Worm (Caenorhabditis elegans): ENCODE results near the gene pals-20.
A peak's percentile ranks its signal among the peaks of the same experiment; 100 is the strongest.

pals-20 gene

ce11 chrIII:1347539-1347938 lies 40.6 kb downstream of the pals-20 start, which contains the start of gene Y82E9BL.5:
Y82E9BL.5 (minus strand) TSS chrIII:1347639.
- TF ChIP-seq zag-1 (tag; optimal IDR thresholded peaks at IDR 0.05) = no peak
- no peak for TF ChIP-seq dpl-1 (GFP tag; optimal IDR thresholded peaks at IDR 0.05)
- TF ChIP-seq lin-14 (GFP tag; optimal IDR thresholded peaks at IDR 0.05) = no peak
- no peak for TF ChIP-seq unc-130 (tag; optimal IDR thresholded peaks at IDR 0.05)
- TF ChIP-seq nhr-19 (GFP tag; conservative IDR thresholded peaks at IDR 0.05) = no peak
- TF ChIP-seq nhr-90 (tag; optimal IDR thresholded peaks at IDR 0.05; ENCODE audit: poor library complexity) = no peak
- no peak for TF ChIP-seq F16B12.6 (tag; optimal IDR thresholded peaks at IDR 0.05)
- no peak for TF ChIP-seq hlh-17 (GFP tag; optimal IDR thresholded peaks at IDR 0.05; ENCODE audit: borderline replicate concordance)
- no peak for TF ChIP-seq snpc-4 (tag; optimal IDR thresholded peaks at IDR 0.05)
- TF ChIP-seq sptf-1 (tag; optimal IDR thresholded peaks at IDR 0.05) = no peak
- no peak for TF ChIP-seq zip-4 (GFP tag; optimal IDR thresholded peaks at IDR 0.05)
- TF ChIP-seq fkh-8 (tag; optimal IDR thresholded peaks at IDR 0.05) = no peak
- no peak for TF ChIP-seq swsn-7 (tag; optimal IDR thresholded peaks at IDR 0.05)
- no peak for TF ChIP-seq snu-23 (GFP tag; optimal IDR thresholded peaks at IDR 0.05)
- no peak for TF ChIP-seq nhr-76 (tag; optimal IDR thresholded peaks at IDR 0.05)
- no peak for TF ChIP-seq nhr-84 (tag; optimal IDR thresholded peaks at IDR 0.05)
- no peak for TF ChIP-seq lin-15B (tag; optimal IDR thresholded peaks at IDR 0.05)

- TF ChIP-seq nhr-11 (tag; optimal IDR thresholded peaks at IDR 0.05) (no peak), efl-1 (optimal IDR thresholded peaks at IDR 0.05) (no peak), efl-1 (GFP tag; optimal IDR thresholded peaks at IDR 0.05 in 1 of 2) (peak in 1 of 2 experiments; percentile 51), nhr-12 (tag; optimal IDR thresholded peaks at IDR 0.05) (no peak), isw-1 (GFP tag; IDR thresholded peaks at IDR 0.05) (no peak), zip-4 (GFP tag; optimal IDR thresholded peaks at IDR 0.05) (no peak)
Measured at ce11 chrIII:1347003-1347402, 41.1 kb downstream of the pals-20 start.

ce11 chrIII:1345694-1346093 lies 42.4 kb downstream of the pals-20 start, which contains the start of gene Y82E9BL.6:
Y82E9BL.6 (minus strand) TSS chrIII:1345794.
- TF ChIP-seq unc-130 (tag; optimal IDR thresholded peaks at IDR 0.05) = no peak
- no peak for TF ChIP-seq egl-13 (tag; optimal IDR thresholded peaks at IDR 0.05)
- TF ChIP-seq lin-35 (GFP tag; optimal IDR thresholded peaks at IDR 0.05) = no peak
- no peak for TF ChIP-seq tlp-1 (tag; optimal IDR thresholded peaks at IDR 0.05)
- no peak for TF ChIP-seq blmp-1 (tag; optimal IDR thresholded peaks at IDR 0.05)
- no peak for TF ChIP-seq fos-1 (tag; optimal IDR thresholded peaks at IDR 0.05)
- TF ChIP-seq hlh-17 (GFP tag; optimal IDR thresholded peaks at IDR 0.05; ENCODE audit: borderline replicate concordance) = no peak
- TF ChIP-seq irx-1 (tag; optimal IDR thresholded peaks at IDR 0.05) = no peak
- no peak for TF ChIP-seq egl-27 (tag; optimal IDR thresholded peaks at IDR 0.05)
- no peak for TF ChIP-seq ceh-8 (GFP tag; optimal IDR thresholded peaks at IDR 0.05)

- TF ChIP-seq alr-1 (tag; optimal IDR thresholded peaks at IDR 0.05; ENCODE audit: borderline replicate concordance) (no peak), lin-35 (GFP tag; optimal IDR thresholded peaks at IDR 0.05) (peak in 1 of 2 experiments; percentile 20), dpl-1 (GFP tag; optimal IDR thresholded peaks at IDR 0.05) (peak in 1 of 3 experiments; percentile 44), elt-2 (tag; optimal IDR thresholded peaks at IDR 0.05) (no peak), efl-1 (optimal IDR thresholded peaks at IDR 0.05) (peak; percentile 27 to 63), efl-1 (GFP tag; optimal IDR thresholded peaks at IDR 0.05 in 1 of 2) (peak; percentile 62 to 76), ceh-8 (GFP tag; optimal IDR thresholded peaks at IDR 0.05) (no peak)
Measured at ce11 chrIII:1342919-1343419, 45.2 kb downstream of the pals-20 start, which contains the start of gene fbxa-27. fbxa-27 (plus strand) TSS chrIII:1342969.

DNA sequence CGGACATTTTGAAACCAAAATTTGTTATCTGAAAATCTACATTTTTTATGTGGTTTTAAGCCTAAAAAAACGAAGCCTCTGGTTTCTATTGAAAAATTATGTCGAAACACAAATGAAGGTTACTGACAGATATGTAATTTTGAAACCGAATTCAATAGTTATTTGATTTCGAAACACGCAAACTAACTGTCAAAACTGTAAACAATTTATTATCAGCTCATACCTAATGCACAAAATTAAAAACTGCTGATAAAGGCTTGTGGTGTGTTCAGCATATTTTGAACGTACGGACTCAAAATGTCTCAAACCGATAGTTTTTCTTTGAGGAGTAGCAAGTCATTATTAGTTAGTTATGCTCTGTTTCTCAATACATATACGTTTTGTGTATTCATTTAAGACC lies 45.6 kb downstream of the pals-20 start, which contains the start of gene fbxa-26:
fbxa-26 (minus strand) TSS at position 35 of the 400 bp plus-strand sequence.
- TF ChIP-seq hlh-17 (GFP tag; optimal IDR thresholded peaks at IDR 0.05; ENCODE audit: borderline replicate concordance) (no peak), efl-1 (optimal IDR thresholded peaks at IDR 0.05) (no peak), efl-1 (GFP tag; optimal IDR thresholded peaks at IDR 0.05 in 1 of 2) (no peak), dsc-1 (tag; optimal IDR thresholded peaks at IDR 0.05) (no peak), nhr-237 (tag; optimal IDR thresholded peaks at IDR 0.05) (no peak), ceh-82 (tag; optimal IDR thresholded peaks at IDR 0.05) (no peak), swsn-7 (tag; optimal IDR thresholded peaks at IDR 0.05) (no peak), zip-4 (GFP tag; optimal IDR thresholded peaks at IDR 0.05) (no peak), C34B4.2 (tag; optimal IDR thresholded peaks at IDR 0.05) (no peak), pqm-1 (tag; optimal IDR thresholded peaks at IDR 0.05) (no peak), fkh-4 (tag; optimal IDR thresholded peaks at IDR 0.05; ENCODE audit: borderline replicate concordance) (no peak), alr-1 (tag; optimal IDR thresholded peaks at IDR 0.05; ENCODE audit: borderline replicate concordance) (no peak)

Measured in whole organism, L1 larva.